Worm (Caenorhabditis elegans) whole organism, midembryonic: Measurements from ENCODE around the gene srj-55.

ENCODE experiments used
- T22C8.4 ChIP-seq: fragments of 200-800 bp; sonication (Bioruptor generic); IDR thresholded peaks from 2 replicates; pipeline ENCODE4 v1.3.6; 2022; ENCODE audit warnings: missing genetic modification characterization, missing compliant biosample characterization
- cog-1 ChIP-seq: sonication (generic microtip); optimal IDR thresholded peaks from 2 replicates; lab custom pipeline; 2016; ENCODE audit warnings: missing genetic modification characterization, missing compliant biosample characterization
- flt-1 ChIP-seq: fragments of 200-800 bp; sonication (Bioruptor generic); IDR thresholded peaks from 2 replicates; pipeline ENCODE4 v1.3.6; 2022; ENCODE audit warnings: missing genetic modification characterization, missing compliant biosample characterization
- klf-2 ChIP-seq: fragments of 200-800 bp; sonication (Bioruptor generic); conservative IDR thresholded peaks from 2 replicates; pipeline ENCODE4 v1.3.6; 2022; ENCODE audit warnings: missing genetic modification reagents, missing genetic modification characterization, missing compliant biosample characterization
- med-1 ChIP-seq: sonication (generic microtip); optimal IDR thresholded peaks from 2 replicates; lab custom pipeline; 2017; ENCODE audit warnings: missing genetic modification characterization, mild to moderate bottlenecking, missing compliant biosample characterization, antibody characterized with exemption, missing genetic modification reagents; ENCODE audit not compliant: insufficient read depth
- ref-1 ChIP-seq: fragments of 200-800 bp; sonication (Bioruptor generic); conservative IDR thresholded peaks from 2 replicates; pipeline ENCODE4 v1.3.6; 2022; ENCODE audit warnings: missing genetic modification reagents, missing genetic modification characterization, missing compliant biosample characterization
- tab-1 ChIP-seq: fragments of 200-800 bp; sonication (Bioruptor generic); IDR thresholded peaks from 2 replicates; pipeline ENCODE4 v1.3.6; 2022; ENCODE audit warnings: missing genetic modification characterization, missing compliant biosample characterization
- ztf-23 ChIP-seq: fragments of 200-800 bp; sonication (Bioruptor generic); IDR thresholded peaks from 2 replicates; pipeline ENCODE4 v1.3.6; 2022; ENCODE audit warnings: missing genetic modification reagents, missing genetic modification characterization, missing compliant biosample characterization
- ztf-29 ChIP-seq: fragments of 200-800 bp; sonication (Bioruptor generic); IDR thresholded peaks from 2 replicates; pipeline ENCODE4 v1.3.6; 2022; ENCODE audit warnings: missing genetic modification reagents, missing genetic modification characterization, missing compliant biosample characterization

The srj-55 gene

DNA sequence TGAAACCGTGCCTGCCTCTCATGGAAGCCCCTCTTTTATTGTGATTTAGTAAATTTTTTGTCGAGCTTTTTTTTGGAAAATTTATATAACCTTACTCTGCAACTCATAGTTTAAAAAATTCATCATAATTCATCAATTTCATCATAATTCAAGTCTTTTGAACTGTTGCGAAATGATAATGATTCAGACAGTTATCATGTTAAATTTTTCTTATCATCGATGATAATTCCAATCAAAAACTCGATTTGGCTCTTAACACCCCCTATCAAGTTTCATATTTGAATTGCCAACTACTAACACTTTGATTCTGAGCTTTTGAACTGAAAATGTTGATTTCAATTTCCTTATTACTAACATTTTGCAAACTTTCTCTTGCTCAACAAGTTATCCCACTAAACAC is 47.6 kb downstream of the srj-55 start, which contains the start of gene F54E2.1:
Gene F54E2.1, plus strand, starts transcription at position 235 of the 400 bp plus-strand sequence.
- TF ChIP-seq tab-1 (GFP tag; lab: Robert Waterston, UW) (no peak), flt-1 (GFP tag; lab: Robert Waterston, UW) (no peak), med-1 (GFP tag; lab: Kevin White, UChicago) (no peak), cog-1 (no peak), ref-1 (GFP tag; lab: Robert Waterston, UW) (no peak), ztf-29 (GFP tag; lab: Robert Waterston, UW) (no peak), T22C8.4 (GFP tag; lab: Robert Waterston, UW) (no peak), klf-2 (no peak)

DNA sequence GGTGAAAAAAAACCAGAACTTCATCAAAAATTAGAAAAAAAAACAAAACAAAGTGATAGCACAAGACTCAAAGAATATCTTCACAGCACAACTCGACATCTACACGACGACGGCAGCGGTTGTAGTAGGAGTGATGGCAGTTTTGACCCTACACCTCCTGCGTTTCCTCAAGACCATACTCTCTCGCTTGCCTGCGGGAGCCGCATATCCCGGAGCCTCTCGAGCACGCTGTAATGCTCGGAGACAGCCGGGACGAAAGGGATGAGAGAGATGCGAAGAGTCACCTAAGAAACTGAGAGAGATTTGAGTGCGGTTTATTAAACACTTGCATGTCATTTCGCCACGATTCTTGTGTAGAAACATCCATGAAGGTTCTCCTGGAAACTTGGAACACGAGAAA is 48.3 kb downstream of the srj-55 start:
- TF ChIP-seq T22C8.4 (GFP tag; lab: Robert Waterston, UW): no peak
- no peak for TF ChIP-seq cog-1
- TF ChIP-seq klf-2: no peak
- no peak for TF ChIP-seq tab-1 (GFP tag; lab: Robert Waterston, UW)
- no peak for TF ChIP-seq flt-1 (GFP tag; lab: Robert Waterston, UW)
- TF ChIP-seq ztf-23 (GFP tag; lab: Robert Waterston, UW): no peak
- TF ChIP-seq ref-1 (GFP tag; lab: Robert Waterston, UW): no peak
- no peak for TF ChIP-seq med-1 (GFP tag; lab: Kevin White, UChicago)
- no peak for TF ChIP-seq ztf-29 (GFP tag; lab: Robert Waterston, UW)

DNA sequence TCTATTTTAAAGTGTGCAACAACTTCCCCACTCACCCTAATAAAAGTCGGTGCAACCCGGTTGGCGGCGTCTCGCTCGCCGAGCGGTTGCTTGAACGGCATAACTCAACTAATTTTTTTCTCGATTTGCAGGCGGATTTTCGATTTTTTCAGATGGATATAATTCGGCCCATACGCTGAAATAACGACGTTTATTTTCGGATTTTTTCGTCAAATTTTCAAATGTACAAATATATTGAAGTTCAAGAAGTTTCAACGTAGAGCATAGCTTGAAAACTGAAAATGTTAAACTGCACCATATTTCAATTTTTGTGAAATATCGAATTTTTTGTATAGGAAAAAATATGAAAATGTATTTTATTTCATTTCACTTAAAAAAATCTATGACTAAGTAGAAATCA is 50.0 kb downstream of the srj-55 start, which contains the start of gene ketn-1:
Gene ketn-1, minus strand, starts transcription at position 101 of the 400 bp plus-strand sequence.
- no peak for TF ChIP-seq tab-1 (GFP tag; lab: Robert Waterston, UW)
- no peak for TF ChIP-seq flt-1 (GFP tag; lab: Robert Waterston, UW)
- TF ChIP-seq ztf-29 (GFP tag; lab: Robert Waterston, UW): no peak
- TF ChIP-seq med-1 (GFP tag; lab: Kevin White, UChicago): no peak
- no peak for TF ChIP-seq cog-1
- TF ChIP-seq T22C8.4 (GFP tag; lab: Robert Waterston, UW): no peak
- TF ChIP-seq ref-1 (GFP tag; lab: Robert Waterston, UW): no peak
- TF ChIP-seq klf-2: no peak
- TF ChIP-seq ztf-23 (GFP tag; lab: Robert Waterston, UW): no peak
